Worm (Caenorhabditis elegans) whole organism, young adult: ENCODE data around the gene daf-5.

Experiments used
- F49E8.2 ChIP-seq: sonication (generic microtip); optimal IDR thresholded peaks from 3 replicates; lab custom pipeline; 2017; ENCODE audit warnings: missing genetic modification characterization, mild to moderate bottlenecking, missing compliant biosample characterization, antibody characterized with exemption, moderate library complexity; ENCODE audit not compliant: insufficient read depth
- F57A8.1 ChIP-seq: fragments of 200-800 bp; sonication (Bioruptor generic); optimal IDR thresholded peaks from 2 replicates; lab custom pipeline; 2018; ENCODE audit warnings: mild to moderate bottlenecking, missing genetic modification characterization, moderate library complexity, missing compliant biosample characterization
- Y79H2A.3 ChIP-seq: fragments of 200-800 bp; sonication (Bioruptor generic); conservative IDR thresholded peaks from 2 replicates; pipeline ENCODE4 v1.3.6; 2022; ENCODE audit warnings: missing genetic modification reagents, missing genetic modification characterization, missing compliant biosample characterization
- attf-3 ChIP-seq: fragments of 200-800 bp; sonication (Bioruptor generic); conservative IDR thresholded peaks from 2 replicates; pipeline ENCODE4 v1.3.6; 2022; ENCODE audit warnings: missing genetic modification reagents, missing genetic modification characterization, missing compliant biosample characterization
- dpl-1 ChIP-seq: fragments of 150-350 bp; optimal IDR thresholded peaks from 2 replicates; lab custom pipeline; 2014; ENCODE audit warnings: missing biosample characterization, missing genetic modification reagents, missing genetic modification characterization
- hlh-26 ChIP-seq: fragments of 200-800 bp; sonication (Bioruptor generic); conservative IDR thresholded peaks from 2 replicates; pipeline ENCODE4 v1.3.6; 2022; ENCODE audit warnings: missing genetic modification reagents, missing genetic modification characterization, missing compliant biosample characterization
- hsf-1 ChIP-seq: fragments of 200-800 bp; sonication (Bioruptor generic); IDR thresholded peaks from 2 replicates; pipeline ENCODE4 v1.3.6; 2022; ENCODE audit warnings: missing genetic modification reagents, missing genetic modification characterization, missing compliant biosample characterization
- nfyb-1 ChIP-seq: fragments of 200-800 bp; sonication (Bioruptor generic); IDR thresholded peaks from 2 replicates; pipeline ENCODE4 v1.3.6; 2022; ENCODE audit warnings: missing genetic modification reagents, missing genetic modification characterization, missing compliant biosample characterization
- pha-4 ChIP-seq: fragments of 150-350 bp; sonication (generic microtip); optimal IDR thresholded peaks from 2 replicates; lab custom pipeline; 2014; ENCODE audit warnings: missing biosample characterization, missing genetic modification reagents, missing genetic modification characterization
- sea-2 ChIP-seq: fragments of 200-800 bp; sonication (Bioruptor generic); IDR thresholded peaks from 2 replicates; pipeline ENCODE4 v1.3.6; 2022; ENCODE audit warnings: missing genetic modification characterization, missing compliant biosample characterization
- snpc-4 ChIP-seq, 5 experiments: fragments of 150-350 bp in 1 of 5; sonication (generic microtip) in 4 of 5; optimal IDR thresholded peaks; 2 replicates each; lab custom pipeline; 2014 to 2018; ENCODE audit warnings: missing genetic modification characterization in 5 of 5, missing biosample characterization in 3 of 5, antibody characterized with exemption in 2 of 5, mild to moderate bottlenecking in 2 of 5, missing compliant biosample characterization in 2 of 5, missing genotype in 2 of 5, moderate library complexity in 2 of 5, missing genetic modification reagents in 1 of 5
- unc-130 ChIP-seq: sonication (generic microtip); optimal IDR thresholded peaks from 2 replicates; lab custom pipeline; 2016; ENCODE audit warnings: missing genetic modification reagents, missing genetic modification characterization, missing compliant biosample characterization

DNA sequence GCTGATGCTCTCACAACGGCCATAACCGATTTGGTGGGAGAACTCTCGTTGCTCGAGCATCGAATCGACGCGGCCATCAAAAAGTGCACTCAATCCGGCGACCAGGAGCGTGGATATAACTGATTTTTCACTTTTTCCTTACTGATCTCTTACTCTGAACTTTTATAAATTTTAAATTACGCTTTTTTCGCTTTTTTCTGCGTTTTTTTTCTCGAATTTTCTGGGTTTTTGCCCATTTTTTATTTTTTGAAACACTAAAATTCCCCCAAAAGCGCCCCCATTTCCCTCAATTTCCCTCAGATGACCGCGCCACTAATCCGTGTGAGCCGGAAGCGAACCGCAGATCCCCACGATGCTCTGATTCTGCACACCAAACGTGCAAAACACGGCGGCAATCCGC, 8.3 kb upstream of the daf-5 start, which contains the start of gene W01G7.4:
- TF ChIP-seq nfyb-1 (GFP tag; lab: Robert Waterston, UW) (no peak), pha-4 (tag; lab: Kevin White, UChicago) (no peak), hlh-26 (GFP tag; lab: Robert Waterston, UW) (no peak), snpc-4 (GFP tag; optimal IDR thresholded peaks at IDR 0.05; lab: Kevin White, UChicago) (no peak), snpc-4 (tag; optimal IDR thresholded peaks at IDR 0.05; lab: Kevin White, UChicago) (no peak), attf-3 (GFP tag; lab: Robert Waterston, UW) (no peak), sea-2 (GFP tag; lab: Robert Waterston, UW) (no peak), Y79H2A.3 (GFP tag; lab: Robert Waterston, UW) (no peak), F57A8.1 (GFP tag; lab: Kevin White, UChicago) (no peak), dpl-1 (GFP tag; lab: Kevin White, UChicago) (no peak), F49E8.2 (tag; lab: Kevin White, UChicago) (no peak), hsf-1 (GFP tag; lab: Robert Waterston, UW) (no peak), unc-130 (GFP tag; lab: Kevin White, UChicago) (no peak)
